Fruit fly (Drosophila melanogaster): ENCODE measurements around the gene CG10375.

The CG10375 gene

dm6 chr3R:23729632-23730471 is 37.7 kb upstream of the CG10375 start (continued):
- peak; percentile 53; the same call in 1 of the 3 replicates for TF ChIP-seq hb (GFP tag; IDR thresholded peaks at IDR 0.05; ENCODE audit: partially characterized antibody)
- no peak for TF ChIP-seq prd (optimal IDR thresholded peaks at IDR 0.05)
- 0 out of 3 replicates have a peak, but pooled peaks have one; percentile 38 for TF ChIP-seq prd (GFP tag; IDR thresholded peaks at IDR 0.05)
- TF ChIP-seq CG8388 (GFP tag; optimal IDR thresholded peaks at IDR 0.05): no peak
- peak; percentile 27 for TF ChIP-seq CG15269 (tag; optimal IDR thresholded peaks at IDR 0.05)
- TF ChIP-seq CG4730 (GFP tag; IDR thresholded peaks at IDR 0.05): no peak
- no peak for TF ChIP-seq Optix (GFP tag; IDR thresholded peaks at IDR 0.05)
- TF ChIP-seq CG12155 (GFP tag; optimal IDR thresholded peaks at IDR 0.05): no peak
- peak; percentile 79 for TF ChIP-seq Bgb (GFP tag; IDR thresholded peaks at IDR 0.05; ENCODE audit: partially characterized antibody)
- no peak for TF ChIP-seq repo (GFP tag; optimal IDR thresholded peaks at IDR 0.05)
- TF ChIP-seq stc (GFP tag; IDR thresholded peaks at IDR 0.05): 0 out of 2 replicates have a peak, but pooled peaks have one; percentile 32
- TF ChIP-seq HHEX (GFP tag; optimal IDR thresholded peaks at IDR 0.05): peak; percentile 35
- no peak for TF ChIP-seq CG7372 (GFP tag; IDR thresholded peaks at IDR 0.05)
- TF ChIP-seq zen (tag; optimal IDR thresholded peaks at IDR 0.05): no peak
- peak; percentile 53; the same call in 1 of the 2 replicates for TF ChIP-seq ttk (GFP tag; IDR thresholded peaks at IDR 0.05)
- no peak for TF ChIP-seq Adf1 (GFP tag; IDR thresholded peaks at IDR 0.05)
- peak; percentile 64 for TF ChIP-seq HLH4C (GFP tag; IDR thresholded peaks at IDR 0.05; ENCODE audit: partially characterized antibody)
- TF ChIP-seq mirr (GFP tag; optimal IDR thresholded peaks at IDR 0.05): peak; percentile 70
- TF ChIP-seq CG17186 (GFP tag; optimal IDR thresholded peaks at IDR 0.05): no peak
- TF ChIP-seq h (optimal IDR thresholded peaks at IDR 0.05): no peak
- TF ChIP-seq Hr78 (GFP tag; optimal IDR thresholded peaks at IDR 0.05): peak in 1 of 2 experiments; percentile 30
- TF ChIP-seq Hr3 (GFP tag; optimal IDR thresholded peaks at IDR 0.05): no peak
- TF ChIP-seq lilli (GFP tag; optimal IDR thresholded peaks at IDR 0.05): peak; percentile 9
- TF ChIP-seq nom (GFP tag; optimal IDR thresholded peaks at IDR 0.05): peak; percentile 61
- no peak for TF ChIP-seq trh (GFP tag; optimal IDR thresholded peaks at IDR 0.05)
- TF ChIP-seq CG33557 (GFP tag; optimal IDR thresholded peaks at IDR 0.05): peak; percentile 5
- TF ChIP-seq CG16779 (GFP tag; IDR thresholded peaks at IDR 0.05): no peak
- TF ChIP-seq eyg (GFP tag; optimal IDR thresholded peaks at IDR 0.05): no peak
- TF ChIP-seq grau (tag; optimal IDR thresholded peaks at IDR 0.05): peak; percentile 14
- TF ChIP-seq grn (GFP tag; optimal IDR thresholded peaks at IDR 0.05): peak; percentile 50
- TF ChIP-seq trem (tag; optimal IDR thresholded peaks at IDR 0.05): no peak
- TF ChIP-seq vnd (GFP tag; IDR thresholded peaks at IDR 0.05; ENCODE audit: partially characterized antibody): peak; percentile 60
- peak; percentile 30 for TF ChIP-seq CG18599 (GFP tag; optimal IDR thresholded peaks at IDR 0.05)
- peak; percentile 12 for TF ChIP-seq pfk (GFP tag; optimal IDR thresholded peaks at IDR 0.05)
- TF ChIP-seq CG2199 (GFP tag; IDR thresholded peaks at IDR 0.05): peak; percentile 36; the same call in 1 of the 3 replicates
- no peak for TF ChIP-seq Six4 (GFP tag; optimal IDR thresholded peaks at IDR 0.05)
- no peak for TF ChIP-seq CG6765 (GFP tag; optimal IDR thresholded peaks at IDR 0.05)
- TF ChIP-seq dati (GFP tag; IDR thresholded peaks at IDR 0.05): no peak
- TF ChIP-seq Meics (GFP tag; optimal IDR thresholded peaks at IDR 0.05): no peak
- TF ChIP-seq Xrp1 (GFP tag; IDR thresholded peaks at IDR 0.05): peak; percentile 16; the same call in 1 of the 2 replicates
- TF ChIP-seq Dek (tag; optimal IDR thresholded peaks at IDR 0.05): peak; percentile 24
- no peak for TF ChIP-seq bcd (GFP tag; optimal IDR thresholded peaks at IDR 0.05)
- no peak for TF ChIP-seq fd96Cb (tag; optimal IDR thresholded peaks at IDR 0.05)
- TF ChIP-seq CG12769 (tag; optimal IDR thresholded peaks at IDR 0.05): peak; percentile 98
- TF ChIP-seq NFAT (GFP tag; IDR thresholded peaks at IDR 0.05): 0 out of 2 replicates have a peak, but pooled peaks have one; percentile 11
- peak; percentile 51; the same call in 2 of the 3 replicates for TF ChIP-seq CG16813 (GFP tag; IDR thresholded peaks at IDR 0.05; ENCODE audit: partially characterized antibody)
- peak; percentile 5 for TF ChIP-seq cad (GFP tag; optimal IDR thresholded peaks at IDR 0.05)
- no peak for TF ChIP-seq CG8281 (tag; optimal IDR thresholded peaks at IDR 0.05)

Data from whole organism, embryonic.